Worm (Caenorhabditis elegans): Measurements from ENCODE around the gene ugt-39.
A peak's percentile ranks its signal among the peaks of the same experiment; 100 is the strongest.

Gene ugt-39

DNA sequence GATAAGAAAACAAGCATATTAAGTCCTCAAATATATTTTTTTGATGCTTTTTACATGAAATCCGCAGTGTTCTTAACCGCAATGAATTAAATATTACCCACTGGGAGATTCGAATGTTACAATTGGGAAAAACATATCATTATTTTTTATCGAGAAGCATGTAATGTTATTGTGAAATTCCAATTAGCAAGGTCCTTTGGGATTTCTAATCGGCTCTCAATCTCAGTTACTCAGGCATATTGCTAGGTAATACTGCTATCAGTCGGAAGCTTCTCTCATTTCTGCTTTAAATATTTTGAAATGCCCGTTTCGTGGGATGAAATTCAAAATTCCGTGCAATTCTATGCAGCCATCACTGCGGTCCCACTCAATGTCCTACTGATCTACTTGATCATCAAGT lies 2.4 kb downstream of the ugt-39 start, which contains the start of gene str-204:
Gene str-204 (plus strand): TSS at position 301 of the 400 bp plus-strand sequence.
- TF ChIP-seq athp-1 (tag; optimal IDR thresholded peaks at IDR 0.05) (no peak), attf-3 (GFP tag; conservative IDR thresholded peaks at IDR 0.05) (no peak), bed-1 (GFP tag; IDR thresholded peaks at IDR 0.05) (no peak), aptf-2 (GFP tag; conservative IDR thresholded peaks at IDR 0.05) (no peak), aptf-3 (GFP tag; IDR thresholded peaks at IDR 0.05) (no peak), attf-5 (GFP tag; optimal IDR thresholded peaks at IDR 0.05) (no peak), T07F8.4 (tag; optimal IDR thresholded peaks at IDR 0.05) (no peak)

- TF ChIP-seq sdz-38 (tag; optimal IDR thresholded peaks at IDR 0.05) = no peak
- TF ChIP-seq unc-62 (GFP tag; optimal IDR thresholded peaks at IDR 0.05) = peak; percentile 85
- TF ChIP-seq nhr-80 (tag; optimal IDR thresholded peaks at IDR 0.05) = peak; percentile 42
- no peak for TF ChIP-seq die-1 (tag; optimal IDR thresholded peaks at IDR 0.05)
- TF ChIP-seq lin-40 (tag; optimal IDR thresholded peaks at IDR 0.05) = peak; percentile 18
Measured at ce11 chrV:7163477-7164114, 6.7 kb downstream of the ugt-39 start, which contains the start of gene ugt-41. Gene ugt-41 (minus strand): TSS chrV:7163595.

ce11 chrV:7164210-7164609 lies 7.3 kb downstream of the ugt-39 start, which contains the start of gene srh-83:
Gene srh-83 (plus strand): TSS chrV:7164510.
- TF ChIP-seq lir-1 (GFP tag; conservative IDR thresholded peaks at IDR 0.05) (no peak), unc-130 (GFP tag; optimal IDR thresholded peaks at IDR 0.05) (no peak), cebp-1 (GFP tag; IDR thresholded peaks at IDR 0.05) (no peak), cebp-1 (tag; optimal IDR thresholded peaks at IDR 0.05) (no peak), Y67H2A.10 (GFP tag; conservative IDR thresholded peaks at IDR 0.05) (no peak), Y56A3A.18 (GFP tag; IDR thresholded peaks at IDR 0.05) (no peak), ccch-3 (GFP tag; optimal IDR thresholded peaks at IDR 0.05) (no peak), aptf-2 (GFP tag; conservative IDR thresholded peaks at IDR 0.05) (no peak), tbp1 (GFP tag; optimal IDR thresholded peaks at IDR 0.05) (no peak), attf-3 (GFP tag; conservative IDR thresholded peaks at IDR 0.05) (no peak), nhr-179 (tag; optimal IDR thresholded peaks at IDR 0.05) (no peak), bed-1 (GFP tag; IDR thresholded peaks at IDR 0.05) (no peak), lin-54 (GFP tag; optimal IDR thresholded peaks at IDR 0.05) (no peak), T07F8.4 (tag; optimal IDR thresholded peaks at IDR 0.05) (no peak)

- TF ChIP-seq lin-26 (GFP tag; IDR thresholded peaks at IDR 0.05) (no peak), chd-7 (tag; optimal IDR thresholded peaks at IDR 0.05) (no peak), nhr-90 (tag; optimal IDR thresholded peaks at IDR 0.05) (no peak), egl-44 (GFP tag; IDR thresholded peaks at IDR 0.05) (no peak), K12H6.12 (tag; optimal IDR thresholded peaks at IDR 0.05) (no peak), dox-1 (GFP tag; IDR thresholded peaks at IDR 0.05) (no peak), mel-28 (tag; optimal IDR thresholded peaks at IDR 0.05; ENCODE audit: borderline replicate concordance) (no peak), unc-130 (GFP tag; optimal IDR thresholded peaks at IDR 0.05) (no peak), gei-17 (GFP tag; optimal IDR thresholded peaks at IDR 0.05) (no peak), ztf-28 (GFP tag; IDR thresholded peaks at IDR 0.05) (no peak), nhr-179 (tag; optimal IDR thresholded peaks at IDR 0.05) (no peak), sptf-2 (GFP tag; optimal IDR thresholded peaks at IDR 0.05) (no peak), nfyb-1 (GFP tag; IDR thresholded peaks at IDR 0.05) (no peak), pha-4 (tag; optimal IDR thresholded peaks at IDR 0.05) (no peak), Y56A3A.18 (GFP tag; IDR thresholded peaks at IDR 0.05) (no peak), Y95B8A.8 (GFP tag; IDR thresholded peaks at IDR 0.05) (no peak), madf-10 (tag; optimal IDR thresholded peaks at IDR 0.05) (no peak), hlh-26 (GFP tag; conservative IDR thresholded peaks at IDR 0.05) (no peak), C17E4.6 (GFP tag; IDR thresholded peaks at IDR 0.05) (no peak), sdz-38 (tag; optimal IDR thresholded peaks at IDR 0.05) (no peak)
Measured at ce11 chrV:7166709-7167108, 9.8 kb downstream of the ugt-39 start, which contains the start of gene ugt-36. Gene ugt-36 (plus strand): TSS chrV:7167009.

All from whole organism, young adult.